Worm (Caenorhabditis elegans): Measurements from ENCODE around the gene hat-1.
A peak's percentile ranks its signal among the peaks of the same experiment; 100 is the strongest.

Gene hat-1

DNA sequence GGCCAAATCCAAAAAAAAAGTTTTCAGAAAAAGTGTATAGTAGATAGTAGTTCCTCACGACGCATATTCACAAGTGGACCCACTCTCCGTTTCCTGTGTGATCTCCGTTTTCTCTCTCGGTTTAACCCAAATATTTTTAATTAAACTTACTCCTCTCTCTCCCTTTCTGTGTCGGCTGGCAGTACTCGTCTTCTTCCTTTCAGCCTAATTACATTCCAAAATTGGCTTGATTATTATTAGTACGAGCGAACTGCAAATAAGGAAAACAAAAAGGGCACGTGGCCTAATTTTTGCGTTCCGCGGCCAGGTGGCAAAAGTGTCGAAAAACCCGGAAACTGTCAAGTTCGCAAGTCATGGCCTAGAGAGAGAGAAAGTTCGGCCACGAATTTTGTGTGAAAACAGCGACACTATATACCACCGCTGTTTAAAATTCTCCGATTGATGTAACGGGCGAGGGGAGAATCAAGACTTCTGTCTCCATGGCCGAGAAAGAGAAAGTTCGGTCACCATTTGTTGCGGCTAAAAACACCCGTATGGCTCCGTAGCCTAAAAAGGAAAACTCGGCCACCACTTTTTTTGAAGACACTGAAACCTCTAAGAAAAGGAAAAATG is 10.1 kb downstream of the hat-1 start:
- TF ChIP-seq lim-6 (tag; optimal IDR thresholded peaks at IDR 0.05): no peak
- no peak for TF ChIP-seq ceh-19 (GFP tag; optimal IDR thresholded peaks at IDR 0.05)
- TF ChIP-seq ztf-16 (tag; optimal IDR thresholded peaks at IDR 0.05): no peak
- no peak for TF ChIP-seq fkh-6 (tag; optimal IDR thresholded peaks at IDR 0.05)
- no peak for TF ChIP-seq sox-4 (tag; optimal IDR thresholded peaks at IDR 0.05)
- no peak for TF ChIP-seq ref-2 (tag; optimal IDR thresholded peaks at IDR 0.05)
- no peak for TF ChIP-seq unc-3 (GFP tag; conservative IDR thresholded peaks at IDR 0.05)
- TF ChIP-seq unc-3 (tag; optimal IDR thresholded peaks at IDR 0.05): no peak
- no peak for TF ChIP-seq npax-4 (tag; optimal IDR thresholded peaks at IDR 0.05)
- no peak for TF ChIP-seq ahr-1 (tag; optimal IDR thresholded peaks at IDR 0.05)
- no peak for TF ChIP-seq pax-1 (tag; optimal IDR thresholded peaks at IDR 0.05)
- peak; percentile 9 for TF ChIP-seq ttx-3 (tag; optimal IDR thresholded peaks at IDR 0.05)
- no peak for TF ChIP-seq dmd-4 (tag; optimal IDR thresholded peaks at IDR 0.05; ENCODE audit: borderline replicate concordance)
- TF ChIP-seq ceh-14 (tag; optimal IDR thresholded peaks at IDR 0.05): peak; percentile 59
- TF ChIP-seq Y22D7AL.16 (tag; optimal IDR thresholded peaks at IDR 0.05): no peak
- no peak for TF ChIP-seq ceh-18 (tag; optimal IDR thresholded peaks at IDR 0.05)
- TF ChIP-seq T23F11.4 (GFP tag; optimal IDR thresholded peaks at IDR 0.05): no peak
- no peak for TF ChIP-seq C08G9.2 (tag; optimal IDR thresholded peaks at IDR 0.05)
- peak; percentile 35 for TF ChIP-seq unc-42 (tag; optimal IDR thresholded peaks at IDR 0.05)
- no peak for TF ChIP-seq dve-1 (tag; optimal IDR thresholded peaks at IDR 0.05)
- peak; percentile 31 for TF ChIP-seq tbx-2 (tag; optimal IDR thresholded peaks at IDR 0.05)

DNA sequence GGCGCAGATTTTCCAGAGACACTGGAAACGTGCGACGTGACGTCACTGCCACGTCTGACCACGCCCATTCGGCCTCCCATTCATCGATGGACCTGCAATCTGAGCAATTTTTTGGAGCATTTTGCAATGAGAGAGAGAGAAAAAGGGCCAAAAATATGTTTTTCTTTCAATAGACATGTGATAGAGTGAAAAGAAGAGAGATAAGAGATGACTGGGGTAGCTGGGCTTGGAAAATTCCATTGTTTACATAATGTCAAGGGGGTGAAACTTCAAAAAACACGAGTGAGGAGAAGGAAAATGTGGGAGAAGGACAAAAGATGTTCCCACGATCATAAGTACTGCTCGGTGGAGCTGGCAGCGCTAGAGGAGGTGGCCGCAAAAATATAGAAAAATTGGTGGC is 11.1 kb downstream of the hat-1 start, which contains the start of gene M03C11.1:
TSS of gene M03C11.1 (minus strand) at position 101 of the 400 bp plus-strand sequence.
- TF ChIP-seq madf-2 (tag; optimal IDR thresholded peaks at IDR 0.05) (no peak), ceh-34 (tag; optimal IDR thresholded peaks at IDR 0.05) (no peak), unc-86 (tag; optimal IDR thresholded peaks at IDR 0.05) (no peak), mec-3 (tag; optimal IDR thresholded peaks at IDR 0.05; ENCODE audit: borderline replicate concordance) (no peak), ceh-48 (tag; optimal IDR thresholded peaks at IDR 0.05) (no peak), nfya-1 (tag; optimal IDR thresholded peaks at IDR 0.05) (no peak), fax-1 (tag; optimal IDR thresholded peaks at IDR 0.05) (no peak), pat-9 (tag; optimal IDR thresholded peaks at IDR 0.05) (no peak), fkh-6 (tag; optimal IDR thresholded peaks at IDR 0.05) (no peak), Y22D7AL.16 (tag; optimal IDR thresholded peaks at IDR 0.05) (no peak), hlh-15 (tag; optimal IDR thresholded peaks at IDR 0.05) (no peak), syd-9 (tag; optimal IDR thresholded peaks at IDR 0.05) (no peak), sox-2 (GFP tag; IDR thresholded peaks at IDR 0.05) (no peak), sox-4 (tag; optimal IDR thresholded peaks at IDR 0.05) (no peak), ceh-31 (tag; optimal IDR thresholded peaks at IDR 0.05) (no peak), unc-55 (GFP tag; optimal IDR thresholded peaks at IDR 0.05) (no peak), elt-2 (tag; optimal IDR thresholded peaks at IDR 0.05) (no peak), T23F11.4 (GFP tag; optimal IDR thresholded peaks at IDR 0.05) (no peak)

DNA sequence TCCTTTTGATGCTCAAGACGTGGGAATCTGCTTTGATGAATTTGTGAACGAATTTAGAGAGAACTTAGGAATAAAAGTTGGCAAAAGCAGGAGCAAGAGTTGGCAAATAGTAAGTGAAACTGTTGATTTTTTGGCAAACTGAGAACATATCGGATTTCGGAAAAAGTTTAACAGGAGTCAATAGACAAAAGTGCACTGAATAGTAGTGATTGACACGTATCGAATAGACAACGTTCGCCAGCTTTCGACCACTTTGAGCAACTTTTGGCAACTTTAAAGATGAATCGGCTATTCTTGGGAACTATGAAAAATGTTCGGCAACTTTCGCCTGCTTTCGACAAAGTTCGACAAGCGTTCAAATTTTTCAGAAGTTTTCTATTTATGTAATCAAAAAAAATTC is 15.4 kb downstream of the hat-1 start, which contains the start of gene M03C11.9:
TSS of gene M03C11.9 (minus strand) at position 101 of the 400 bp plus-strand sequence.
- no peak for TF ChIP-seq lim-6 (tag; optimal IDR thresholded peaks at IDR 0.05)
- TF ChIP-seq rnt-1 (tag; optimal IDR thresholded peaks at IDR 0.05): no peak
- no peak for TF ChIP-seq hlh-15 (tag; optimal IDR thresholded peaks at IDR 0.05)
- TF ChIP-seq C38D4.7 (GFP tag; optimal IDR thresholded peaks at IDR 0.05): no peak
- no peak for TF ChIP-seq ceh-22 (tag; optimal IDR thresholded peaks at IDR 0.05)
- TF ChIP-seq hlh-6 (tag; optimal IDR thresholded peaks at IDR 0.05): no peak
- TF ChIP-seq unc-86 (tag; optimal IDR thresholded peaks at IDR 0.05): no peak
- TF ChIP-seq ztf-16 (tag; optimal IDR thresholded peaks at IDR 0.05): no peak
- TF ChIP-seq pros-1 (tag; optimal IDR thresholded peaks at IDR 0.05): no peak

All from whole organism, late embryonic.